Worm (Caenorhabditis elegans) whole organism, L2 larva: ENCODE results near the gene Y51A2B.5.

Experiments
- F13H6.1 ChIP-seq: sonication (generic microtip); optimal IDR thresholded peaks from 2 replicates; lab custom pipeline; 2016; ENCODE audit warnings: missing genetic modification characterization, missing compliant biosample characterization
- R02D3.7 ChIP-seq: fragments of 150-350 bp; optimal IDR thresholded peaks from 2 replicates; lab custom pipeline; 2014; ENCODE audit warnings: missing biosample characterization, missing genetic modification characterization
- Y55F3AM.14 ChIP-seq: fragments of 200-800 bp; sonication (Bioruptor generic); optimal IDR thresholded peaks from 2 replicates; lab custom pipeline; 2018; ENCODE audit warnings: mild to moderate bottlenecking, missing genetic modification characterization, missing compliant biosample characterization
- ZK546.5 ChIP-seq: sonication (generic microtip); optimal IDR thresholded peaks from 2 replicates; lab custom pipeline; 2017; ENCODE audit warnings: missing biosample characterization, missing genetic modification characterization
- alr-1 ChIP-seq: fragments of 150-350 bp; optimal IDR thresholded peaks from 2 replicates; lab custom pipeline; 2014; ENCODE audit warnings: missing biosample characterization, missing genetic modification characterization
- aly-2 ChIP-seq: fragments of 150-350 bp; optimal IDR thresholded peaks from 2 replicates; lab custom pipeline; 2014; ENCODE audit warnings: missing biosample characterization, missing genetic modification characterization
- blmp-1 ChIP-seq: sonication (generic microtip); optimal IDR thresholded peaks from 2 replicates; lab custom pipeline; 2017; ENCODE audit warnings: missing genetic modification characterization, mild to moderate bottlenecking, missing compliant biosample characterization, antibody characterized with exemption, moderate library complexity; ENCODE audit not compliant: insufficient read depth
- ceh-16 ChIP-seq: fragments of 150-350 bp; optimal IDR thresholded peaks from 2 replicates; lab custom pipeline; 2014; ENCODE audit warnings: missing biosample characterization, missing genetic modification characterization
- ceh-82 ChIP-seq: fragments of 150-350 bp; optimal IDR thresholded peaks from 2 replicates; lab custom pipeline; 2014; ENCODE audit warnings: missing biosample characterization, missing genetic modification characterization
- crh-2 ChIP-seq: sonication (generic microtip); optimal IDR thresholded peaks from 2 replicates; lab custom pipeline; 2017; ENCODE audit warnings: missing biosample characterization, missing genetic modification characterization
- dmd-4 ChIP-seq: sonication (generic microtip); optimal IDR thresholded peaks from 2 replicates; lab custom pipeline; 2017; ENCODE audit warnings: missing biosample characterization, missing genetic modification characterization
- fos-1 ChIP-seq: fragments of 150-350 bp; optimal IDR thresholded peaks from 2 replicates; lab custom pipeline; 2014; ENCODE audit warnings: missing biosample characterization, missing genetic modification characterization
- lin-11 ChIP-seq: fragments of 150-350 bp; sonication (generic microtip); optimal IDR thresholded peaks from 2 replicates; lab custom pipeline; 2014; ENCODE audit warnings: missing biosample characterization, missing genetic modification characterization, inconsistent platforms, mixed read lengths
- lin-39 ChIP-seq: fragments of 150-350 bp; optimal IDR thresholded peaks from 2 replicates; lab custom pipeline; 2014; ENCODE audit warnings: missing biosample characterization, missing genetic modification reagents, missing genetic modification characterization
- lsy-2 ChIP-seq, 2 experiments: fragments of 150-350 bp in 1 of 2; sonication (generic microtip) in 1 of 2; optimal IDR thresholded peaks; 2 replicates each; lab custom pipeline; 2014 to 2017; ENCODE audit warnings: missing biosample characterization in 2 of 2, missing genetic modification characterization in 2 of 2
- mab-5 ChIP-seq: fragments of 150-350 bp; optimal IDR thresholded peaks from 2 replicates; lab custom pipeline; 2014; ENCODE audit warnings: missing biosample characterization, missing genetic modification characterization
- mbf-1 ChIP-seq: sonication (generic microtip); optimal IDR thresholded peaks from 2 replicates; lab custom pipeline; 2017; ENCODE audit warnings: missing biosample characterization, missing genetic modification characterization
- mdl-1 ChIP-seq, 2 experiments: fragments of 150-350 bp in 1 of 2; sonication (generic microtip) in 1 of 2; optimal IDR thresholded peaks; 2 replicates each; lab custom pipeline; 2017; ENCODE audit warnings: missing biosample characterization in 2 of 2, missing genetic modification characterization in 2 of 2
- nhr-10 ChIP-seq: sonication (generic microtip); optimal IDR thresholded peaks from 2 replicates; lab custom pipeline; 2017; ENCODE audit warnings: missing biosample characterization, missing genetic modification characterization
- nhr-11 ChIP-seq: fragments of 150-350 bp; optimal IDR thresholded peaks from 2 replicates; lab custom pipeline; 2014; ENCODE audit warnings: missing biosample characterization, missing genetic modification characterization
- nhr-129 ChIP-seq: fragments of 150-350 bp; optimal IDR thresholded peaks from 2 replicates; lab custom pipeline; 2014; ENCODE audit warnings: missing biosample characterization, missing genetic modification characterization
- nhr-21 ChIP-seq: fragments of 150-350 bp; optimal IDR thresholded peaks from 2 replicates; lab custom pipeline; 2014; ENCODE audit warnings: missing biosample characterization, missing genetic modification characterization
- nhr-23 ChIP-seq: fragments of 150-350 bp; optimal IDR thresholded peaks from 2 replicates; lab custom pipeline; 2014; ENCODE audit warnings: missing biosample characterization, missing genetic modification reagents, missing genetic modification characterization
- nhr-237 ChIP-seq: fragments of 150-350 bp; optimal IDR thresholded peaks from 2 replicates; lab custom pipeline; 2014; ENCODE audit warnings: missing biosample characterization, missing genetic modification characterization
- nhr-25 ChIP-seq: fragments of 150-350 bp; sonication (generic microtip); optimal IDR thresholded peaks from 3 replicates; lab custom pipeline; 2014; ENCODE audit warnings: missing biosample characterization, missing genetic modification characterization
- nhr-6 ChIP-seq: fragments of 150-350 bp; optimal IDR thresholded peaks from 2 replicates; lab custom pipeline; 2014; ENCODE audit warnings: missing biosample characterization, missing genetic modification characterization
- nhr-77 ChIP-seq: fragments of 150-350 bp; optimal IDR thresholded peaks from 2 replicates; lab custom pipeline; 2014; ENCODE audit warnings: missing biosample characterization, missing genetic modification characterization
- peb-1 ChIP-seq: fragments of 150-350 bp; optimal IDR thresholded peaks from 2 replicates; lab custom pipeline; 2014; ENCODE audit warnings: missing biosample characterization, missing genetic modification characterization
- skn-1 ChIP-seq: sonication (generic microtip); optimal IDR thresholded peaks from 2 replicates; lab custom pipeline; 2017; ENCODE audit warnings: missing biosample characterization, missing genetic modification characterization
- sma-3 ChIP-seq: sonication (generic microtip); optimal IDR thresholded peaks from 2 replicates; lab custom pipeline; 2016; ENCODE audit warnings: missing genetic modification reagents, missing genetic modification characterization, missing compliant biosample characterization
- sma-9 ChIP-seq, 2 experiments: fragments of 150-350 bp in 1 of 2; sonication (generic microtip) in 1 of 2; optimal IDR thresholded peaks; 2 replicates each; lab custom pipeline; 2014 to 2016; ENCODE audit warnings: missing genetic modification characterization in 2 of 2, mild to moderate bottlenecking in 1 of 2, missing biosample characterization in 1 of 2, missing compliant biosample characterization in 1 of 2, missing genetic modification reagents in 1 of 2, moderate library complexity in 1 of 2
- unc-39 ChIP-seq: fragments of 150-350 bp; optimal IDR thresholded peaks from 2 replicates; lab custom pipeline; 2014; ENCODE audit warnings: missing biosample characterization, missing genetic modification characterization
- unc-55 ChIP-seq: fragments of 150-350 bp; sonication (generic microtip); optimal IDR thresholded peaks from 3 replicates; lab custom pipeline; 2014; ENCODE audit warnings: missing biosample characterization, missing genetic modification reagents, missing genetic modification characterization
- unc-62 ChIP-seq: fragments of 150-350 bp; optimal IDR thresholded peaks from 2 replicates; lab custom pipeline; 2014; ENCODE audit warnings: missing biosample characterization, missing genetic modification reagents, missing genetic modification characterization
- zag-1 ChIP-seq: fragments of 150-350 bp; optimal IDR thresholded peaks from 2 replicates; lab custom pipeline; 2014; ENCODE audit warnings: missing biosample characterization, missing genetic modification characterization
- ztf-1 ChIP-seq: fragments of 200-800 bp; sonication (Bioruptor generic); conservative IDR thresholded peaks from 2 replicates; pipeline ENCODE4 v1.3.6; 2022; ENCODE audit warnings: missing genetic modification characterization, missing compliant biosample characterization
- ztf-4 ChIP-seq: fragments of 150-350 bp; optimal IDR thresholded peaks from 2 replicates; lab custom pipeline; 2014; ENCODE audit warnings: missing biosample characterization, missing genetic modification characterization

Y51A2B.5 gene

DNA sequence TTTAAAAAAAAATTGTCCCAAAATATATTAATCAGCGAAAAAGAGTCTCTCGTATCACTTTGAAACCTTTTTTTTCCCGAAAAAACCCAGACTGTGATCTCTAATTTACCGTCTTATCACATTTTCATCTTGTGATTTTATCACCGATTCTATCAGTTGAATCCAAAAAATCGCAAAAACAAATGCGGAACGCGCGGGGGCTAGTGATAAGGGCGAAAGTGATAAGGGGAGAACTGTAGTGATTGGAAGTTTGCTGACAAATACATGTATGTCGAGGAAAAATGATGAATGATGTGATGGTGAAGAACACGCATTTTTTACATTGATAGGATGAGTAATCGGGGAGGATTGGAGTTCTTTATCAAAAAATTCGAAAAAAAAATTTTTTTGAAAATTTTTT is 43.0 kb upstream of the Y51A2B.5 start (continued):
- no peak for TF ChIP-seq alr-1 (tag; lab: Kevin White, UChicago)
- TF ChIP-seq ztf-4 (tag; lab: Kevin White, UChicago): no peak
- no peak for TF ChIP-seq mab-5 (tag; lab: Kevin White, UChicago)
- no peak for TF ChIP-seq blmp-1
- no peak for TF ChIP-seq nhr-237 (tag; lab: Kevin White, UChicago)
- no peak for TF ChIP-seq mbf-1 (tag; lab: Kevin White, UChicago)
- TF ChIP-seq skn-1 (tag; lab: Kevin White, UChicago): peak; percentile 96
- TF ChIP-seq, all 48 proteins: peak for 10

DNA sequence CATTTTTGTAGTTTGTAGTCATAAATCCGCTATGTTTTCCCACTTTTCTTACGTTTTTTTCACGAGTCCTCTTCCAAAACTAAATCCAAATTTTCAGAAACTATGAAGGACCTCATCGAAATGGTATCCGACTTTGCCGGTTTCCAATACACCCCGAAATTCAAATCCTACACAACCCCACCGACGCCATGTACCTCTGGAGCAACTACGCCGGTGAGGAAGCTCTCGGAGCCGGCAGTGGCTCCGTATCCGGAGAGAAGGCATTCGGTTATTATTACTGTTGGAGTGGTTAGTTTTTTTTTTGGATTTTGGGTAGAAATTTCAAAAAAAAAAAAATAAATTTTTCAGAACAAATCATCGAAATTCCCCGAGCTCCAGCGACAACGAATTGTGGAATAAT is 39.0 kb upstream of the Y51A2B.5 start, which contains the start of gene C08E8.3:
C08E8.3 (plus strand) TSS at position 84 of the 400 bp plus-strand sequence.
- TF ChIP-seq lsy-2 (tag; optimal IDR thresholded peaks at IDR 0.05; lab: Kevin White, UChicago) (no peak), nhr-23 (tag; lab: Kevin White, UChicago) (no peak), Y55F3AM.14 (GFP tag; lab: Kevin White, UChicago) (no peak), crh-2 (tag; lab: Kevin White, UChicago) (no peak), ztf-4 (tag; lab: Kevin White, UChicago) (no peak), mbf-1 (tag; lab: Kevin White, UChicago) (no peak), nhr-25 (tag; lab: Kevin White, UChicago) (no peak), nhr-11 (tag; lab: Kevin White, UChicago) (no peak), unc-39 (tag; lab: Kevin White, UChicago) (no peak), ceh-16 (tag; lab: Kevin White, UChicago) (no peak), ztf-1 (no peak), zag-1 (tag; lab: Kevin White, UChicago) (no peak), F13H6.1 (tag; lab: Kevin White, UChicago) (no peak), nhr-237 (tag; lab: Kevin White, UChicago) (no peak), nhr-10 (tag; lab: Kevin White, UChicago) (no peak), fos-1 (no peak), ZK546.5 (tag; lab: Kevin White, UChicago) (no peak), nhr-129 (tag; lab: Kevin White, UChicago) (no peak)

DNA sequence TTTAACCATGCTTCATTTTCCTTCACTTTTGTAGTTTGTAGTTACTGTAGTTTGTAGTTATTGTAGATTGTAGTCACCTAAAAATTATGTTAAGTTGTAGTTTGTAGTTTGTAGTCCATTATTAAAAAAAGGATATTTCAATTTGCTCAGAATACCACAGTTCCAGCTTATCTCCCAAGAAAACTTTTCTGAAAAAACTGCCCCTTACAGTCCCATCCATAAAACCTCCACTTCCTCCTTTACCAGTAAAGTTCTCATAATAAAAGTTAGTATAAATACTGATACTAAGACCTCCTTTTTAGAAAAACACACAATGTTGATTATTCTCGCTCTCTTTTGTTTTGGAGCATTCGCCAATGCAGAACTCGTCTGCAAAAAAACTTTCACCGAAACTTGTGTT is 38.4 kb upstream of the Y51A2B.5 start, which contains the start of gene C08E8.11:
C08E8.11 (plus strand) TSS at position 301 of the 400 bp plus-strand sequence.
- TF ChIP-seq ceh-16 (tag; lab: Kevin White, UChicago) (no peak), lsy-2 (tag; optimal IDR thresholded peaks at IDR 0.05; lab: Kevin White, UChicago) (no peak), mbf-1 (tag; lab: Kevin White, UChicago) (no peak), aly-2 (no peak), unc-55 (GFP tag; lab: Kevin White, UChicago) (no peak), F13H6.1 (tag; lab: Kevin White, UChicago) (no peak), crh-2 (tag; lab: Kevin White, UChicago) (no peak)

DNA sequence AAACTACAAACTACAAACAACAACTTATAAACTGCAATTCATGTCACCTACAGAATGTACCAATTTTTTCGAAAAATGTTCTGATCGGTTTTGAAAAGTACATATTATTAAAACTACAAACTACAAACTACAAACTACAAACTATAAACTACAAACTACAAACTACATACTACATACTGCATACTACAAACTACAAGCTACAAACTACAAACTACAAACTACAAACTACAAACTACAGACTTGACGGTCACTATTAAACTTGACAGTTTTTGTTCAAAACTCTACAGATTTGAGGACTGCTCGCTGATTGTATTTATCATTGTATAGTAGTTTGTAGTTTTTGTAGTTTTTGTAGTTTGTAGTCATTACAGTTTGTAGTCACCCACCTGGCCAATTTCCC is 34.8 kb upstream of the Y51A2B.5 start:
- TF ChIP-seq nhr-6 (no peak), ceh-16 (tag; lab: Kevin White, UChicago) (no peak), unc-55 (GFP tag; lab: Kevin White, UChicago) (no peak), ztf-1 (no peak), nhr-23 (tag; lab: Kevin White, UChicago) (no peak), nhr-237 (tag; lab: Kevin White, UChicago) (no peak), ztf-4 (tag; lab: Kevin White, UChicago) (no peak), peb-1 (no peak), ceh-82 (no peak), R02D3.7 (tag; lab: Kevin White, UChicago) (no peak), sma-9 (GFP tag; optimal IDR thresholded peaks at IDR 0.05; lab: Kevin White, UChicago) (no peak), sma-9 (tag; optimal IDR thresholded peaks at IDR 0.05; lab: Kevin White, UChicago) (no peak), sma-3 (GFP tag; lab: Kevin White, UChicago) (no peak), nhr-129 (tag; lab: Kevin White, UChicago) (no peak), alr-1 (tag; lab: Kevin White, UChicago) (no peak), mdl-1 (tag; optimal IDR thresholded peaks at IDR 0.05; lab: Kevin White, UChicago) (no peak), nhr-21 (tag; lab: Kevin White, UChicago) (no peak), lin-39 (tag; lab: Kevin White, UChicago) (no peak)

DNA sequence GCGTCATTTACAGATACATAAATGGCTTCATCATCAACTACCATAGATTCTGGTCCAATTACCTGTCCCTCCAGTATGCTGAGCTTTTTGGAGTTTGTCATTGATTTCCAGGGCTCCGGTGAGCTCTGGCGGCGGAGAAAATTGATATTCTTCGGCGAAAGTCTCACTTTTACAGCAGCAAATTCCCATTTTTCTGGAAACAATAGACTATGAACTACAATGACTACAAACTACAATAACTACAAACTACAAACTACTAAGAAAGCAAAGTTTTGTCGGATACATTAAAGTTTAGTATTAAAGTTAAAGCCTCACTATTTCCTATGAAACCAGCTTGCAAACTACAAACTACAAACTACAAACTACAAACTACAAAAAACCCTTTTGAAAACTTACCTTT is 33.3 kb upstream of the Y51A2B.5 start, which contains the start of gene C08E8.2:
C08E8.2 (minus strand) TSS at position 101 of the 400 bp plus-strand sequence.
- no peak for TF ChIP-seq unc-62
- no peak for TF ChIP-seq sma-3 (GFP tag; lab: Kevin White, UChicago)
- TF ChIP-seq lin-11 (tag; lab: Kevin White, UChicago): no peak
- no peak for TF ChIP-seq R02D3.7 (tag; lab: Kevin White, UChicago)
- no peak for TF ChIP-seq nhr-23 (tag; lab: Kevin White, UChicago)
- TF ChIP-seq unc-55 (GFP tag; lab: Kevin White, UChicago): no peak
- no peak for TF ChIP-seq dmd-4 (tag; lab: Kevin White, UChicago)
- no peak for TF ChIP-seq aly-2
- TF ChIP-seq nhr-77: no peak
- TF ChIP-seq nhr-10 (tag; lab: Kevin White, UChicago): no peak
- TF ChIP-seq unc-39 (tag; lab: Kevin White, UChicago): no peak
- no peak for TF ChIP-seq ZK546.5 (tag; lab: Kevin White, UChicago)
- TF ChIP-seq F13H6.1 (tag; lab: Kevin White, UChicago): no peak
- TF ChIP-seq nhr-6: no peak
- TF ChIP-seq, all 48 proteins: peak for 0
